Fruit fly (Drosophila melanogaster) whole organism, embryonic: Measurements from ENCODE around the gene CG14329.

Experiments used
- Ada2b ChIP-seq: fragments of 200-800 bp; sonication (Bioruptor generic); IDR thresholded peaks from 2 replicates; pipeline ENCODE4 v1.3.6; 2022; ENCODE audit warnings: missing biosample characterization, missing genetic modification characterization
- Bdp1 ChIP-seq: fragments of 200-800 bp; sonication (Bioruptor generic); optimal IDR thresholded peaks from 3 replicates; lab custom pipeline; 2016; ENCODE audit warnings: missing biosample characterization, missing genetic modification characterization
- CG1024 ChIP-seq: fragments of 200-800 bp; sonication (Bioruptor generic); IDR thresholded peaks from 2 replicates; pipeline ENCODE4 v1.3.6; 2022; ENCODE audit warnings: missing biosample characterization, missing genetic modification characterization
- CG11093 ChIP-seq: fragments of 200-800 bp; sonication (Bioruptor generic); IDR thresholded peaks from 3 replicates; pipeline ENCODE4 v1.3.6; 2022; ENCODE audit warnings: missing biosample characterization, missing genetic modification characterization
- CG14710 ChIP-seq: fragments of 200-800 bp; sonication (Bioruptor generic); optimal IDR thresholded peaks from 3 replicates; lab custom pipeline; 2019; ENCODE audit warnings: missing biosample characterization, mild to moderate bottlenecking, missing genetic modification characterization, moderate library complexity
- CG15601 ChIP-seq: fragments of 200-800 bp; sonication (Bioruptor generic); optimal IDR thresholded peaks from 3 replicates; lab custom pipeline; 2019; ENCODE audit warnings: missing biosample characterization, mild to moderate bottlenecking, missing genetic modification characterization, moderate library complexity
- CG16815 ChIP-seq: fragments of 200-800 bp; sonication (Bioruptor generic); optimal IDR thresholded peaks from 3 replicates; lab custom pipeline; 2017; ENCODE audit warnings: missing biosample characterization, mild to moderate bottlenecking, missing genetic modification characterization
- CG18599 ChIP-seq: fragments of 200-800 bp; sonication (Bioruptor generic); optimal IDR thresholded peaks from 3 replicates; lab custom pipeline; 2017; ENCODE audit warnings: missing biosample characterization, missing genetic modification characterization, mild to moderate bottlenecking, moderate library complexity, missing genetic modification reagents
- CG30403 ChIP-seq: fragments of 200-800 bp; sonication (Bioruptor generic); optimal IDR thresholded peaks from 3 replicates; lab custom pipeline; 2016; ENCODE audit warnings: missing biosample characterization, missing genetic modification characterization
- CG3065 ChIP-seq: fragments of 200-800 bp; sonication (Bioruptor generic); optimal IDR thresholded peaks from 2 replicates; lab custom pipeline; 2016; ENCODE audit warnings: missing biosample characterization, missing genetic modification characterization
- CG32772 ChIP-seq: fragments of 200-800 bp; sonication (Bioruptor generic); IDR thresholded peaks from 2 replicates; pipeline ENCODE4 v1.3.6; 2022; ENCODE audit warnings: missing biosample characterization, missing genetic modification characterization
- CG3407 ChIP-seq: fragments of 200-800 bp; sonication (Bioruptor generic); optimal IDR thresholded peaks from 2 replicates; lab custom pipeline; 2018; ENCODE audit warnings: missing biosample characterization, mild to moderate bottlenecking, missing genetic modification characterization
- CG42726 ChIP-seq: fragments of 200-800 bp; sonication (Bioruptor generic); IDR thresholded peaks from 2 replicates; pipeline ENCODE4 v1.3.6; 2022; ENCODE audit warnings: missing biosample characterization, missing genetic modification characterization; ENCODE audit not compliant: partially characterized antibody
- CG4404 ChIP-seq: fragments of 200-800 bp; sonication (Bioruptor generic); IDR thresholded peaks from 2 replicates; pipeline ENCODE4 v1.3.6; 2022; ENCODE audit warnings: missing biosample characterization, missing genetic modification characterization
- CG4707 ChIP-seq: fragments of 200-800 bp; sonication (Bioruptor generic); optimal IDR thresholded peaks from 2 replicates; lab custom pipeline; 2018; ENCODE audit warnings: missing biosample characterization, mild to moderate bottlenecking, missing genetic modification characterization, moderate library complexity
- CG7556 ChIP-seq: fragments of 200-800 bp; sonication (Bioruptor generic); optimal IDR thresholded peaks from 2 replicates; lab custom pipeline; 2017; ENCODE audit warnings: missing biosample characterization, mild to moderate bottlenecking, missing genetic modification characterization
- CG9437 ChIP-seq: fragments of 200-800 bp; sonication (Bioruptor generic); optimal IDR thresholded peaks from 2 replicates; lab custom pipeline; 2018; ENCODE audit warnings: missing biosample characterization, mild to moderate bottlenecking, missing genetic modification characterization
- CrebB ChIP-seq: fragments of 200-800 bp; sonication (Bioruptor generic); optimal IDR thresholded peaks from 3 replicates; lab custom pipeline; 2018; ENCODE audit warnings: missing biosample characterization, mild to moderate bottlenecking, missing genetic modification characterization
- GATAe ChIP-seq: fragments of 200-800 bp; sonication (Bioruptor generic); conservative IDR thresholded peaks from 2 replicates; pipeline ENCODE4 v1.3.6; 2022; ENCODE audit warnings: missing biosample characterization, missing genetic modification characterization
- Hey ChIP-seq: fragments of 200-800 bp; sonication (Bioruptor generic); optimal IDR thresholded peaks from 3 replicates; lab custom pipeline; 2018; ENCODE audit warnings: missing biosample characterization, mild to moderate bottlenecking, missing genetic modification characterization
- Hmr ChIP-seq: fragments of 200-800 bp; sonication (Bioruptor generic); optimal IDR thresholded peaks from 3 replicates; lab custom pipeline; 2017; ENCODE audit warnings: mild to moderate bottlenecking, missing biosample characterization, missing genetic modification reagents, missing genetic modification characterization
- Hr3 ChIP-seq: fragments of 200-800 bp; sonication (Bioruptor generic); optimal IDR thresholded peaks from 3 replicates; lab custom pipeline; 2016; ENCODE audit warnings: missing biosample characterization, missing genetic modification characterization
- NFAT ChIP-seq: fragments of 200-800 bp; sonication (Bioruptor generic); IDR thresholded peaks from 2 replicates; pipeline ENCODE4 v1.3.6; 2022; ENCODE audit warnings: missing biosample characterization, missing genetic modification characterization
- PHDP ChIP-seq: fragments of 200-800 bp; sonication (Bioruptor generic); optimal IDR thresholded peaks from 3 replicates; lab custom pipeline; 2018; ENCODE audit warnings: missing biosample characterization, mild to moderate bottlenecking, missing genetic modification characterization, moderate library complexity
- Tbp ChIP-seq: fragments of >200 bp; optimal IDR thresholded peaks from 2 replicates; lab custom pipeline; 2018; ENCODE audit warnings: missing biosample characterization, missing genetic modification characterization
- ac ChIP-seq: fragments of 200-800 bp; sonication (Bioruptor generic); optimal IDR thresholded peaks from 3 replicates; lab custom pipeline; 2017; ENCODE audit warnings: missing biosample characterization, mild to moderate bottlenecking, missing genetic modification characterization
- chif ChIP-seq, 2 experiments: fragments of 200-800 bp; sonication (Bioruptor generic); optimal IDR thresholded peaks; 3 replicates each; lab custom pipeline; 2016; ENCODE audit warnings: missing biosample characterization in 2 of 2, missing genetic modification characterization in 2 of 2
- chn ChIP-seq: fragments of 200-800 bp; sonication (Bioruptor generic); optimal IDR thresholded peaks from 2 replicates; lab custom pipeline; 2016; ENCODE audit warnings: missing biosample characterization, missing genetic modification characterization
- disco-r ChIP-seq: fragments of 200-800 bp; sonication (Bioruptor generic); optimal IDR thresholded peaks from 2 replicates; lab custom pipeline; 2016; ENCODE audit warnings: missing biosample characterization, missing genetic modification characterization
- dysf ChIP-seq: fragments of 200-800 bp; sonication (Bioruptor generic); IDR thresholded peaks from 3 replicates; pipeline ENCODE4 v1.3.6; 2022; ENCODE audit warnings: missing biosample characterization, missing genetic modification characterization
- ewg ChIP-seq: fragments of 200-800 bp; sonication (Bioruptor generic); optimal IDR thresholded peaks from 3 replicates; lab custom pipeline; 2017; ENCODE audit warnings: mild to moderate bottlenecking, missing biosample characterization, missing genetic modification reagents, missing genetic modification characterization
- exex ChIP-seq: fragments of 200-800 bp; sonication (Bioruptor generic); optimal IDR thresholded peaks from 4 replicates; lab custom pipeline; 2018; ENCODE audit warnings: missing biosample characterization, mild to moderate bottlenecking, missing genetic modification characterization, moderate library complexity
- eyg ChIP-seq: fragments of 200-800 bp; sonication (Bioruptor generic); optimal IDR thresholded peaks from 3 replicates; lab custom pipeline; 2016; ENCODE audit warnings: missing biosample characterization, missing genetic modification characterization
- gem ChIP-seq: fragments of 200-800 bp; sonication (Bioruptor generic); optimal IDR thresholded peaks from 2 replicates; lab custom pipeline; 2019; ENCODE audit warnings: missing biosample characterization, mild to moderate bottlenecking, missing genetic modification characterization, moderate library complexity
- gsb ChIP-seq: fragments of 200-800 bp; sonication (Bioruptor generic); IDR thresholded peaks from 2 replicates; pipeline ENCODE4 v1.3.6; 2022; ENCODE audit warnings: missing biosample characterization, missing genetic modification characterization
- hkb ChIP-seq, 2 experiments: fragments of 200-800 bp in 1 of 2; fragments of >200 bp in 1 of 2; sonication (Bioruptor generic) in 1 of 2; IDR thresholded peaks in 1 of 2; optimal IDR thresholded peaks in 1 of 2; 2 replicates each; pipeline versions ENCODE4 v1.3.6 to Lab custom; 2017 to 2022; ENCODE audit warnings: missing biosample characterization in 1 of 2, missing genetic modification characterization in 1 of 2
- ind ChIP-seq: fragments of 200-800 bp; sonication (Bioruptor generic); optimal IDR thresholded peaks from 3 replicates; lab custom pipeline; 2016; ENCODE audit warnings: missing biosample characterization, missing genetic modification characterization
- lbe ChIP-seq: fragments of 200-800 bp; sonication (Bioruptor generic); optimal IDR thresholded peaks from 2 replicates; lab custom pipeline; 2016; ENCODE audit warnings: missing biosample characterization, mild to moderate bottlenecking, missing genetic modification characterization
- mld ChIP-seq: fragments of 200-800 bp; sonication (Bioruptor generic); IDR thresholded peaks from 3 replicates; pipeline ENCODE4 v1.3.6; 2022; ENCODE audit warnings: missing biosample characterization, missing genetic modification characterization; ENCODE audit not compliant: partially characterized antibody
- nerfin-1 ChIP-seq: fragments of 200-800 bp; sonication (Bioruptor generic); optimal IDR thresholded peaks from 3 replicates; lab custom pipeline; 2019; ENCODE audit warnings: missing biosample characterization, mild to moderate bottlenecking, missing genetic modification characterization, moderate library complexity
- pan ChIP-seq, 4 experiments: fragments of >200 bp in 3 of 4; fragments of 200-800 bp in 1 of 4; sonication (Bioruptor generic) in 1 of 4; optimal IDR thresholded peaks in 3 of 4; IDR thresholded peaks in 1 of 4; 2 replicates each; pipeline versions ENCODE4 v1.3.6 to Lab custom; 2017 to 2022; ENCODE audit warnings: missing biosample characterization in 2 of 4, missing genetic modification characterization in 2 of 4, mixed read lengths in 1 of 4
- pnt ChIP-seq: fragments of 200-800 bp; sonication (Bioruptor generic); optimal IDR thresholded peaks from 3 replicates; lab custom pipeline; 2016; ENCODE audit warnings: missing biosample characterization, missing genetic modification characterization
- prd ChIP-seq, 3 experiments: fragments of >200 bp in 2 of 3; fragments of 200-800 bp in 1 of 3; sonication (Bioruptor generic) in 1 of 3; optimal IDR thresholded peaks in 2 of 3; IDR thresholded peaks in 1 of 3; 2 replicates in 2 of 3; 3 replicates in 1 of 3; pipeline versions ENCODE4 v1.3.6 to Lab custom; 2017 to 2022; ENCODE audit warnings: missing biosample characterization in 1 of 3, missing genetic modification characterization in 1 of 3
- tin ChIP-seq: fragments of 200-800 bp; sonication (Bioruptor generic); optimal IDR thresholded peaks from 3 replicates; lab custom pipeline; 2016; ENCODE audit warnings: missing biosample characterization, missing genetic modification characterization
- trem ChIP-seq: fragments of 200-800 bp; optimal IDR thresholded peaks from 3 replicates; lab custom pipeline; 2019; ENCODE audit warnings: missing biosample characterization, mild to moderate bottlenecking, missing genetic modification characterization, moderate library complexity
- usp ChIP-seq: fragments of >200 bp; optimal IDR thresholded peaks from 2 replicates; lab custom pipeline; 2017; ENCODE audit warnings: missing biosample characterization, missing genetic modification characterization
- vnd ChIP-seq: fragments of 200-800 bp; sonication (Bioruptor generic); IDR thresholded peaks from 3 replicates; pipeline ENCODE4 v1.3.6; 2022; ENCODE audit warnings: missing biosample characterization, missing genetic modification characterization; ENCODE audit not compliant: partially characterized antibody

The CG14329 gene

dm6 chr3R:17583658-17584460 lies 25.3 kb upstream of the CG14329 start (continued):
- no peak for TF ChIP-seq hkb (optimal IDR thresholded peaks at IDR 0.05; lab: Kevin White, UChicago)
- TF ChIP-seq hkb (GFP tag; IDR thresholded peaks at IDR 0.05; lab: Robert Waterston, UW) = peak; percentile 51
- peak; percentile 10 for TF ChIP-seq ewg (GFP tag; lab: Kevin White, UChicago)
- no peak for TF ChIP-seq Hey (tag; lab: Kevin White, UChicago)
- TF ChIP-seq Tbp (GFP tag; lab: Kevin White, UChicago) = no peak
- peak; percentile 0 for TF ChIP-seq chn (GFP tag; lab: Kevin White, UChicago)
- TF ChIP-seq CG4404 (GFP tag; lab: Robert Waterston, UW) = peak; percentile 46; the same call in 1 of the 2 replicates
- TF ChIP-seq ac = no peak
- TF ChIP-seq CG30403 = peak; percentile 46
- TF ChIP-seq exex (tag; lab: Kevin White, UChicago) = no peak
- TF ChIP-seq mld (GFP tag; lab: Robert Waterston, UW) = no peak
- 0 out of 3 replicates have a peak, but pooled peaks have one; percentile 16 for TF ChIP-seq dysf (GFP tag; lab: Robert Waterston, UW)
- TF ChIP-seq pan (optimal IDR thresholded peaks at IDR 0.05; lab: Kevin White, UChicago) = no peak
- peak in 1 of 2 experiments; percentile 45 for TF ChIP-seq pan (GFP tag; optimal IDR thresholded peaks at IDR 0.05 in 1 of 2, IDR thresholded peaks at IDR 0.05 in 1 of 2)
- peak; percentile 50 for TF ChIP-seq nerfin-1
- TF ChIP-seq gsb = no peak
- peak; percentile 47 for TF ChIP-seq CG32772 (GFP tag; lab: Robert Waterston, UW)
- no peak for TF ChIP-seq lbe
- peak; percentile 76 for TF ChIP-seq gem (tag; lab: Kevin White, UChicago)
- TF ChIP-seq Bdp1 (GFP tag; lab: Kevin White, UChicago) = no peak
- no peak for TF ChIP-seq CG42726 (GFP tag; lab: Robert Waterston, UW)
- TF ChIP-seq CG1024 = peak; percentile 49; the same call in 1 of the 2 replicates
- no peak for TF ChIP-seq eyg (GFP tag; lab: Kevin White, UChicago)
- TF ChIP-seq usp (GFP tag; lab: Kevin White, UChicago) = no peak
- peak; percentile 7 for TF ChIP-seq ind (GFP tag; lab: Kevin White, UChicago)
- TF ChIP-seq CG18599 (GFP tag; lab: Kevin White, UChicago) = peak; percentile 37
- no peak for TF ChIP-seq disco-r (GFP tag; lab: Kevin White, UChicago)
- no peak for TF ChIP-seq prd (optimal IDR thresholded peaks at IDR 0.05; lab: Kevin White, UChicago)
- TF ChIP-seq prd (GFP tag; IDR thresholded peaks at IDR 0.05; lab: Robert Waterston, UW) = peak; percentile 66; the same call in 2 of the 3 replicates
- peak; percentile 76 for TF ChIP-seq CG14710 (tag; lab: Kevin White, UChicago)
- no peak for TF ChIP-seq Hmr (GFP tag; lab: Kevin White, UChicago)
- TF ChIP-seq Ada2b (GFP tag; lab: Robert Waterston, UW) = peak; percentile 31; the same call in 1 of the 2 replicates
- peak; percentile 42 for TF ChIP-seq CG7556 (GFP tag; lab: Kevin White, UChicago)
- peak; percentile 44 for TF ChIP-seq Hr3 (GFP tag; lab: Kevin White, UChicago)
- peak in 1 of 2 experiments; percentile 62 for TF ChIP-seq chif (GFP tag; optimal IDR thresholded peaks at IDR 0.05; lab: Kevin White, UChicago)
- TF ChIP-seq vnd = no peak
- TF ChIP-seq CG4707 (GFP tag; lab: Kevin White, UChicago) = peak; percentile 6
- peak; percentile 42; the same call in 1 of the 3 replicates for TF ChIP-seq CG11093
- peak; percentile 27 for TF ChIP-seq tin
- peak; percentile 10 for TF ChIP-seq CG3065 (GFP tag; lab: Kevin White, UChicago)
- TF ChIP-seq CG3407 (GFP tag; lab: Kevin White, UChicago) = peak; percentile 24
- peak; percentile 28 for TF ChIP-seq CG16815 (GFP tag; lab: Kevin White, UChicago)
- peak; percentile 2 for TF ChIP-seq CG9437 (GFP tag; lab: Kevin White, UChicago)
- TF ChIP-seq GATAe (GFP tag; lab: Robert Waterston, UW) = no peak
- TF ChIP-seq pnt (GFP tag; lab: Kevin White, UChicago) = peak; percentile 21
- peak; percentile 39 for TF ChIP-seq PHDP (tag; lab: Kevin White, UChicago)
- peak; percentile 43 for TF ChIP-seq trem (tag; lab: Kevin White, UChicago)
- no peak for TF ChIP-seq NFAT (GFP tag; lab: Robert Waterston, UW)
- TF ChIP-seq CG15601 (tag; lab: Kevin White, UChicago) = peak; percentile 58
- TF ChIP-seq CrebB (tag; lab: Kevin White, UChicago) = no peak
